Worm (Caenorhabditis elegans) whole organism, mixed stage, embryonic: Measurements from ENCODE around the gene akt-1.

Experiments used
- M03D4.4 ChIP-seq: sonication (generic microtip); optimal IDR thresholded peaks from 2 replicates; lab custom pipeline; 2017; ENCODE audit warnings: mild to moderate bottlenecking, missing genetic modification characterization, missing compliant biosample characterization
- bed-3 ChIP-seq: fragments of 200-800 bp; sonication (Bioruptor generic); optimal IDR thresholded peaks from 3 replicates; lab custom pipeline; 2018; ENCODE audit warnings: mild to moderate bottlenecking, missing genetic modification characterization, moderate library complexity, missing compliant biosample characterization
- blmp-1 ChIP-seq: fragments of 150-350 bp; optimal IDR thresholded peaks from 2 replicates; lab custom pipeline; 2014; ENCODE audit warnings: missing biosample characterization, missing genetic modification characterization
- ceh-39 ChIP-seq: fragments of 150-350 bp; optimal IDR thresholded peaks from 2 replicates; lab custom pipeline; 2014; ENCODE audit warnings: missing biosample characterization, missing genetic modification characterization
- ceh-83 ChIP-seq: fragments of 200-800 bp; sonication (Bioruptor generic); optimal IDR thresholded peaks from 2 replicates; lab custom pipeline; 2018; ENCODE audit warnings: mild to moderate bottlenecking, missing genetic modification characterization, missing compliant biosample characterization
- ces-1 ChIP-seq: fragments of 150-350 bp; optimal IDR thresholded peaks from 2 replicates; lab custom pipeline; 2014; ENCODE audit warnings: missing biosample characterization, missing genetic modification reagents, missing genetic modification characterization
- cnd-1 ChIP-seq: fragments of 200-800 bp; sonication (Bioruptor generic); optimal IDR thresholded peaks from 2 replicates; lab custom pipeline; 2018; ENCODE audit warnings: mild to moderate bottlenecking, missing genetic modification characterization, missing compliant biosample characterization
- elt-3 ChIP-seq: fragments of 150-350 bp; optimal IDR thresholded peaks from 2 replicates; lab custom pipeline; 2014; ENCODE audit warnings: missing biosample characterization, missing genetic modification characterization
- flh-1 ChIP-seq: fragments of 200-800 bp; sonication (Bioruptor generic); optimal IDR thresholded peaks from 2 replicates; lab custom pipeline; 2018; ENCODE audit warnings: mild to moderate bottlenecking, missing genetic modification characterization, moderate library complexity, missing compliant biosample characterization
- ham-2 ChIP-seq: fragments of 200-800 bp; sonication (Bioruptor generic); optimal IDR thresholded peaks from 2 replicates; lab custom pipeline; 2018; ENCODE audit warnings: mild to moderate bottlenecking, missing genetic modification characterization, missing compliant biosample characterization
- hlh-1 ChIP-seq: fragments of 150-350 bp; optimal IDR thresholded peaks from 2 replicates; lab custom pipeline; 2014; ENCODE audit warnings: missing biosample characterization, missing genetic modification reagents, missing genetic modification characterization
- lin-13 ChIP-seq: fragments of 150-350 bp; optimal IDR thresholded peaks from 2 replicates; lab custom pipeline; 2014; ENCODE audit warnings: missing biosample characterization, missing genetic modification characterization
- lin-32 ChIP-seq: fragments of 200-800 bp; sonication (Bioruptor generic); optimal IDR thresholded peaks from 2 replicates; lab custom pipeline; 2018; ENCODE audit warnings: mild to moderate bottlenecking, missing genetic modification characterization, missing compliant biosample characterization
- lsy-2 ChIP-seq: fragments of 150-350 bp; optimal IDR thresholded peaks from 2 replicates; lab custom pipeline; 2014; ENCODE audit warnings: missing biosample characterization, missing genetic modification characterization
- mab-5 ChIP-seq: fragments of 150-350 bp; optimal IDR thresholded peaks from 2 replicates; lab custom pipeline; 2014; ENCODE audit warnings: missing biosample characterization, missing genetic modification characterization
- mep-1 ChIP-seq: fragments of 150-350 bp; optimal IDR thresholded peaks from 2 replicates; lab custom pipeline; 2017; ENCODE audit warnings: missing biosample characterization, missing genetic modification reagents, missing genetic modification characterization, inconsistent platforms
- mls-2 ChIP-seq: sonication (generic microtip); optimal IDR thresholded peaks from 2 replicates; lab custom pipeline; 2016; ENCODE audit warnings: mild to moderate bottlenecking, missing genetic modification characterization, moderate library complexity, missing compliant biosample characterization
- nhr-12 ChIP-seq: fragments of 150-350 bp; optimal IDR thresholded peaks from 2 replicates; lab custom pipeline; 2014; ENCODE audit warnings: missing biosample characterization, missing genetic modification characterization
- nhr-237 ChIP-seq: fragments of 150-350 bp; optimal IDR thresholded peaks from 2 replicates; lab custom pipeline; 2014; ENCODE audit warnings: missing biosample characterization, missing genetic modification characterization
- nhr-28 ChIP-seq: fragments of 150-350 bp; optimal IDR thresholded peaks from 2 replicates; lab custom pipeline; 2014; ENCODE audit warnings: missing biosample characterization, missing genetic modification characterization
- nhr-76 ChIP-seq: sonication (generic microtip); optimal IDR thresholded peaks from 2 replicates; lab custom pipeline; 2017; ENCODE audit warnings: missing biosample characterization, missing genetic modification characterization
- pha-4 ChIP-seq: fragments of 150-350 bp; optimal IDR thresholded peaks from 2 replicates; lab custom pipeline; 2018; ENCODE audit warnings: missing biosample characterization, missing genetic modification reagents, missing genetic modification characterization
- sem-2 ChIP-seq: fragments of 200-800 bp; sonication (Bioruptor generic); optimal IDR thresholded peaks from 2 replicates; lab custom pipeline; 2018; ENCODE audit warnings: mild to moderate bottlenecking, missing genetic modification characterization, missing compliant biosample characterization
- snpc-4 ChIP-seq: fragments of 150-350 bp; optimal IDR thresholded peaks from 2 replicates; lab custom pipeline; 2014; ENCODE audit warnings: missing biosample characterization, missing genetic modification characterization
- sptf-1 ChIP-seq: sonication (generic microtip); optimal IDR thresholded peaks from 2 replicates; lab custom pipeline; 2017; ENCODE audit warnings: mild to moderate bottlenecking, missing genetic modification characterization, moderate library complexity, missing compliant biosample characterization
- unc-120 ChIP-seq: sonication (generic microtip); optimal IDR thresholded peaks from 2 replicates; lab custom pipeline; 2017; ENCODE audit warnings: missing genetic modification characterization, missing compliant biosample characterization; ENCODE audit not compliant: poor library complexity, severe bottlenecking
- unc-39 ChIP-seq: fragments of 150-350 bp; optimal IDR thresholded peaks from 2 replicates; lab custom pipeline; 2014; ENCODE audit warnings: missing biosample characterization, missing genetic modification characterization
- unc-62 ChIP-seq: fragments of 150-350 bp; optimal IDR thresholded peaks from 2 replicates; lab custom pipeline; 2014; ENCODE audit warnings: missing biosample characterization, missing genetic modification reagents, missing genetic modification characterization
- zip-8 ChIP-seq: fragments of 150-350 bp; optimal IDR thresholded peaks from 2 replicates; lab custom pipeline; 2014; ENCODE audit warnings: missing biosample characterization, missing genetic modification characterization
- ztf-11 ChIP-seq: fragments of 150-350 bp; optimal IDR thresholded peaks from 2 replicates; lab custom pipeline; 2014; ENCODE audit warnings: missing biosample characterization, missing genetic modification characterization

Gene akt-1

DNA sequence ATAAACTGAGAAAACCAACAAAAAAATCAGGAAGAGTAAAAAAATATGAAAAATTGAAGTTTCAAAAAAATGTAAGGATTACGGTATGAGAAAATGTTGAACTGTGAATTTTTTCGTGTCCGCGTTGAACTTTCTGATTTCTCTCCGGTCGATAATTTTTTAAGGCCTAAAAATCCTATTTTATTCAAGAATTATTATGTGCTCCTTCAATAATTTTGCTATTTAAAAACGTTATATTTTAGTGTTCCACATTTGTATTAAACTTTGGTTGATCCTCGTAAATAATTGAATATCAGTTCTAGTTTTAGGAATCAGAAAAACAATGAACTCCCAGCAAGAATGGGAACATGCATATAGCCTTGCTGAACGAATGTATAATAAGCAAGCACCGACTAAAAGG is 36.1 kb upstream of the akt-1 start, which contains the start of gene hpo-40:
Gene hpo-40, plus strand, starts transcription at position 301 of the 400 bp plus-strand sequence.
- TF ChIP-seq nhr-28 (no peak), blmp-1 (tag; lab: Kevin White, UChicago) (no peak), lin-32 (GFP tag; lab: Kevin White, UChicago) (no peak), zip-8 (tag; lab: Kevin White, UChicago) (no peak), lin-13 (tag; lab: Kevin White, UChicago) (no peak), snpc-4 (no peak), bed-3 (no peak), unc-39 (tag; lab: Kevin White, UChicago) (no peak), pha-4 (tag; lab: Kevin White, UChicago) (no peak), mls-2 (tag; lab: Kevin White, UChicago) (no peak), ceh-83 (GFP tag; lab: Kevin White, UChicago) (no peak), unc-62 (no peak), nhr-76 (tag; lab: Kevin White, UChicago) (no peak), hlh-1 (tag; lab: Kevin White, UChicago) (no peak), M03D4.4 (tag; lab: Kevin White, UChicago) (no peak), cnd-1 (tag; lab: Kevin White, UChicago) (no peak), sem-2 (GFP tag; lab: Kevin White, UChicago) (no peak), nhr-12 (no peak), flh-1 (GFP tag; lab: Kevin White, UChicago) (no peak), elt-3 (tag; lab: Kevin White, UChicago) (no peak)

DNA sequence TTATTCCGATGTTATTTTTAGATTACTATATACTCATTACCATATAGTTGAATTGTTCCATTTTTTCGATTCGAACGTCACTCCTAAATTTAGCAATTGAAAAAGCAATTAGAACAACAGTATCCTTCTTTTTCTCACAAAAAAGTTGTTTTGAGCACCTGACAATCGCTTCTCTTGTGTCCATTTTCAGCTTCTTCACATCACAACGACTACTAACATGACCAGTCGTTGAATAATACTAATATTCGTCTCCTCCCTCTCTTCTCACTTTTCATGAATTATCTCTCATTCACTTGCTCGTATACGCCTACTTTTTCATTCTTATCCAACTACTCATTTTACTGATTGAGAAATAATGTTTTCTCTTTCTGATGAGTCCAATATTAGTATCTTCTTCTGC is 32.0 kb upstream of the akt-1 start, which contains the start of gene ZK856.14:
Gene ZK856.14, plus strand, starts transcription at position 301 of the 400 bp plus-strand sequence.
- no peak for TF ChIP-seq blmp-1 (tag; lab: Kevin White, UChicago)
- TF ChIP-seq ces-1 (GFP tag; lab: Kevin White, UChicago) = no peak
- TF ChIP-seq ceh-39 (tag; lab: Kevin White, UChicago) = no peak
- TF ChIP-seq flh-1 (GFP tag; lab: Kevin White, UChicago) = no peak
- TF ChIP-seq unc-120 (tag; lab: Kevin White, UChicago) = no peak
- TF ChIP-seq M03D4.4 (tag; lab: Kevin White, UChicago) = no peak
- no peak for TF ChIP-seq nhr-12
- no peak for TF ChIP-seq sptf-1 (tag; lab: Kevin White, UChicago)
- TF ChIP-seq unc-62 = no peak
- TF ChIP-seq ztf-11 (tag; lab: Kevin White, UChicago) = no peak

DNA sequence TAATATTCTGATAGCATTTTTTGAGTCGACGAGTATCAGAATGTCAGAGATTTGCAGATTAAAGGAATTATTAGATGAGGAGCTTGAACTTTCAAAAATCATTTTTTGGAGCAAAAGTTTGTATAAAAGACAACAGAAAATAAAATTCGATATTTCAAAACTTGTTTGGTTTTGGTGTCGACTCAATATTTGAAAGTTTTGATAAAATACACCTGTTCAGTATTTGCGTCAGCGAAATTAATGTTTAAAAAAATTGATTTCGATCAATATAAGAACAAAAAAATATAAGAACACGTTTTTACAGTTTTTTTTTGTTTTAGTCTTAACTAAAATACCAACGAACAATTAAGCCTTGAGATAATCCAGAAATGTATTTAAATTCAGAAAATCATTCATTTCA is 28.1 kb upstream of the akt-1 start, which contains the start of gene C12D8.13:
Gene C12D8.13, minus strand, starts transcription at position 101 of the 400 bp plus-strand sequence.
- TF ChIP-seq ham-2 (GFP tag; lab: Kevin White, UChicago) (no peak), mab-5 (tag; lab: Kevin White, UChicago) (no peak), nhr-76 (tag; lab: Kevin White, UChicago) (no peak), sem-2 (GFP tag; lab: Kevin White, UChicago) (no peak), mls-2 (tag; lab: Kevin White, UChicago) (no peak), unc-39 (tag; lab: Kevin White, UChicago) (no peak), lsy-2 (tag; lab: Kevin White, UChicago) (no peak), zip-8 (tag; lab: Kevin White, UChicago) (no peak), nhr-237 (tag; lab: Kevin White, UChicago) (no peak), pha-4 (tag; lab: Kevin White, UChicago) (no peak), ces-1 (GFP tag; lab: Kevin White, UChicago) (no peak), lin-13 (tag; lab: Kevin White, UChicago) (no peak)
- TF ChIP-seq, all 35 proteins: peak for 0

DNA sequence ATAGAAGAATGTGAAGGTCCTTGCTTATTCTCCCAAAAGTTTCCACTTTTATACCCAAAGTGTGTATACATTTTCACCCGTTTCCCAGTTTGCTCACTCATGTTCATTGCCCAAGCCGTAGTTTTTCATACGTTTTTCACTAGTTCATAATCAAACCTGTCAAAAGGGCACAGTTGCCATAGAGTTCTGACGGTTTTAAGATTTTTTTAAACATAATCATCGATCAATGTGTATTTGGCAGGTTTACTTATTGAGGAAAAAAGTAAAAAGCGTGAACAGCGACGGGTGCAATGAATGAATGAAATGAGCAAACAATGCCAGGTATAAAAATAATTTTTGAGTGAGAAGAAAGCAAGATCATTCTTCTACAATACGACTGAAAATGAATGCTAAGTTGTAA is 27.4 kb upstream of the akt-1 start, which contains the start of the genes fipr-5 and fipr-9:
Gene fipr-5, minus strand, starts transcription at position 101 of the 400 bp plus-strand sequence.
Gene fipr-9, plus strand, starts transcription at position 346 of the 400 bp plus-strand sequence.
- TF ChIP-seq zip-8 (tag; lab: Kevin White, UChicago) (no peak), elt-3 (tag; lab: Kevin White, UChicago) (no peak), lin-32 (GFP tag; lab: Kevin White, UChicago) (no peak)

DNA sequence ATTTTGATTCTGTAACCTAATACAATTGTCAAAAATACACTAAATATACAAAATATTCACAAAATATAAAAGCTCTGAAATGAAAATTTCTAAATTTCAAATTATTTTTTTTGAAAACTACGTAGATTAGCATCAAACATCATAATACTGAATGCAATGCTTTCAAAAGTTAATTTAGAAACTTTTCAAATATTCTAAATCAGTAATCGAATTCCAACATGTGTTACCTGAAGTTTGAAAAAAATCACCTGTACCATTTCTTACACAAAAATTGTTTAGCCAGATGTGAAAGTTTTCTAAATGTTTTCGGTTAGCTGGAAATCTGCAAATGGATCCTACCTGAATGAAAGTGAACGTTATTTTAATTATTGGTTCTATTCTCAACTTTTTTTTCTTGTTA is 26.7 kb upstream of the akt-1 start, which contains the start of gene C12D8.20:
Gene C12D8.20, plus strand, starts transcription at position 301 of the 400 bp plus-strand sequence.
- TF ChIP-seq blmp-1 (tag; lab: Kevin White, UChicago) (no peak), ceh-39 (tag; lab: Kevin White, UChicago) (no peak), pha-4 (tag; lab: Kevin White, UChicago) (no peak), unc-62 (no peak), ztf-11 (tag; lab: Kevin White, UChicago) (no peak), ham-2 (GFP tag; lab: Kevin White, UChicago) (no peak), elt-3 (tag; lab: Kevin White, UChicago) (no peak), hlh-1 (tag; lab: Kevin White, UChicago) (no peak), lsy-2 (tag; lab: Kevin White, UChicago) (no peak), nhr-28 (no peak), mep-1 (tag; lab: Kevin White, UChicago) (no peak), M03D4.4 (tag; lab: Kevin White, UChicago) (no peak)
